In genomic region chr3R:24295556-24296465, dm6 we compare ENCODE assay signal across 4 fruit fly cellular contexts.
TF ChIP-seq lines count a peak whose summit lies in the region.

No protein-coding gene starts in this region.

TF ChIP-seq in whole organism, adult, 20 proteins besides CTCF, POLR2A, EP300 and RAD21 (continued from another document):
- peak; percentile 50 for TF ChIP-seq CG12768 (GFP tag; optimal IDR thresholded peaks at IDR 0.05; lab: Kevin White, UChicago)
- TF ChIP-seq kay (GFP tag; lab: Kevin White, UChicago; ENCODE audit: borderline replicate concordance): peak; percentile 90

TF ChIP-seq in whole organism, embryonic, 481 proteins besides CTCF, POLR2A, EP300 and RAD21 (continued from another document and continues in another):
- peak; percentile 34 for TF ChIP-seq en (GFP tag; optimal IDR thresholded peaks at IDR 0.05; lab: Kevin White, UChicago)
- peak; percentile 76 for TF ChIP-seq Gug (GFP tag; IDR thresholded peaks at IDR 0.05; lab: Robert Waterston, UW)
- no peak for TF ChIP-seq gcm2 (GFP tag; optimal IDR thresholded peaks at IDR 0.05; lab: Kevin White, UChicago)
- TF ChIP-seq bowl (GFP tag; IDR thresholded peaks at IDR 0.05; lab: Robert Waterston, UW): peak; percentile 72; the same call in 1 of the 2 replicates
- peak; percentile 49 for TF ChIP-seq CG10147 (GFP tag; optimal IDR thresholded peaks at IDR 0.05; lab: Kevin White, UChicago)
- no peak for TF ChIP-seq ham (GFP tag; IDR thresholded peaks at IDR 0.05; lab: Robert Waterston, UW)
- TF ChIP-seq Elba2 (GFP tag; optimal IDR thresholded peaks at IDR 0.05; lab: Kevin White, UChicago): no peak
- TF ChIP-seq D19B (GFP tag; optimal IDR thresholded peaks at IDR 0.05; lab: Kevin White, UChicago): peak; percentile 29
- TF ChIP-seq CG13624 (GFP tag; optimal IDR thresholded peaks at IDR 0.05; lab: Kevin White, UChicago): peak; percentile 68
- TF ChIP-seq nom (GFP tag; optimal IDR thresholded peaks at IDR 0.05; lab: Kevin White, UChicago): peak; percentile 91
- peak; percentile 34 for TF ChIP-seq NC2α (GFP tag; optimal IDR thresholded peaks at IDR 0.05; lab: Kevin White, UChicago)
- TF ChIP-seq ab (GFP tag; optimal IDR thresholded peaks at IDR 0.05; lab: Kevin White, UChicago): peak; percentile 39
- peak; percentile 80 for TF ChIP-seq CG12391 (tag; optimal IDR thresholded peaks at IDR 0.05; lab: Kevin White, UChicago)
- TF ChIP-seq CG8290 (GFP tag; optimal IDR thresholded peaks at IDR 0.05; lab: Kevin White, UChicago): peak; percentile 56
- TF ChIP-seq CG8290 (tag; optimal IDR thresholded peaks at IDR 0.05; lab: Kevin White, UChicago): peak in 1 of 2 experiments; percentile 95
- TF ChIP-seq cwo (GFP tag; optimal IDR thresholded peaks at IDR 0.05; lab: Kevin White, UChicago): no peak
- TF ChIP-seq CG30403 (GFP tag; optimal IDR thresholded peaks at IDR 0.05; lab: Kevin White, UChicago): peak; percentile 84
- peak; percentile 33 for TF ChIP-seq CG16863 (GFP tag; optimal IDR thresholded peaks at IDR 0.05; lab: Kevin White, UChicago)
- TF ChIP-seq pho (GFP tag; optimal IDR thresholded peaks at IDR 0.05; lab: Kevin White, UChicago): peak; percentile 59
- peak; percentile 60 for TF ChIP-seq CG15601 (tag; optimal IDR thresholded peaks at IDR 0.05; lab: Kevin White, UChicago)
- peak; percentile 71 for TF ChIP-seq HLH54F (GFP tag; optimal IDR thresholded peaks at IDR 0.05; lab: Kevin White, UChicago)
- TF ChIP-seq sens (GFP tag; lab: Kevin White, UChicago): peak; percentile 96
- TF ChIP-seq fd3F (GFP tag; optimal IDR thresholded peaks at IDR 0.05; lab: Kevin White, UChicago): peak; percentile 79
- no peak for TF ChIP-seq D (optimal IDR thresholded peaks at IDR 0.05; lab: Kevin White, UChicago)
- TF ChIP-seq D (GFP tag; optimal IDR thresholded peaks at IDR 0.05; lab: Kevin White, UChicago): peak; percentile 45
- peak; percentile 46 for TF ChIP-seq CG9609 (GFP tag; optimal IDR thresholded peaks at IDR 0.05; lab: Kevin White, UChicago)
- peak; percentile 82 for TF ChIP-seq CG32532 (GFP tag; IDR thresholded peaks at IDR 0.05; lab: Robert Waterston, UW)
- peak; percentile 86 for TF ChIP-seq dysf (GFP tag; IDR thresholded peaks at IDR 0.05; lab: Robert Waterston, UW)
- peak; percentile 78 for TF ChIP-seq PHDP (tag; optimal IDR thresholded peaks at IDR 0.05; lab: Kevin White, UChicago)
- TF ChIP-seq CG4730 (GFP tag; IDR thresholded peaks at IDR 0.05; lab: Robert Waterston, UW): peak; percentile 76
- TF ChIP-seq CG18476 (GFP tag; optimal IDR thresholded peaks at IDR 0.05; lab: Kevin White, UChicago): peak; percentile 65
- TF ChIP-seq chn (GFP tag; optimal IDR thresholded peaks at IDR 0.05; lab: Kevin White, UChicago): peak; percentile 65
- no peak for TF ChIP-seq CG13123 (GFP tag; optimal IDR thresholded peaks at IDR 0.05; lab: Kevin White, UChicago)
- TF ChIP-seq cato (GFP tag; optimal IDR thresholded peaks at IDR 0.05; lab: Kevin White, UChicago; ENCODE audit: borderline replicate concordance): no peak
- peak; percentile 35 for TF ChIP-seq Dad (GFP tag; optimal IDR thresholded peaks at IDR 0.05; lab: Kevin White, UChicago)
- peak; percentile 32 for TF ChIP-seq CG4424 (GFP tag; optimal IDR thresholded peaks at IDR 0.05; lab: Kevin White, UChicago)
- no peak for TF ChIP-seq CG7271 (tag; optimal IDR thresholded peaks at IDR 0.05; lab: Kevin White, UChicago)
- TF ChIP-seq insv (GFP tag; optimal IDR thresholded peaks at IDR 0.05; lab: Kevin White, UChicago): no peak
- TF ChIP-seq CG15073 (GFP tag; optimal IDR thresholded peaks at IDR 0.05; lab: Kevin White, UChicago): peak; percentile 25
- peak; percentile 38 for TF ChIP-seq kni (GFP tag; optimal IDR thresholded peaks at IDR 0.05; lab: Kevin White, UChicago)
- peak; percentile 74 for TF ChIP-seq CG32772 (GFP tag; IDR thresholded peaks at IDR 0.05; lab: Robert Waterston, UW)
- peak in 1 of 3 experiments; percentile 78 for TF ChIP-seq lola (GFP tag; optimal IDR thresholded peaks at IDR 0.05; lab: Kevin White, UChicago)
- no peak for TF ChIP-seq yki (optimal IDR thresholded peaks at IDR 0.05; lab: Kevin White, UChicago)
- TF ChIP-seq fru (optimal IDR thresholded peaks at IDR 0.05; lab: Kevin White, UChicago): no peak

TF ChIP-seq in whole organism, prepupa, 60 proteins besides CTCF, POLR2A, EP300 and RAD21 (continued from another document):
- TF ChIP-seq CG31627 (GFP tag; optimal IDR thresholded peaks at IDR 0.05; lab: Kevin White, UChicago) (peak; percentile 99), OdsH (GFP tag; optimal IDR thresholded peaks at IDR 0.05; lab: Kevin White, UChicago) (peak; percentile 98), Gug (GFP tag; IDR thresholded peaks at IDR 0.05; lab: Robert Waterston, UW) (peak; percentile 91), acj6 (GFP tag; optimal IDR thresholded peaks at IDR 0.05; lab: Kevin White, UChicago) (peak; percentile 99), fkh (GFP tag; optimal IDR thresholded peaks at IDR 0.05; lab: Kevin White, UChicago) (peak; percentile 69), Sox102F (GFP tag; optimal IDR thresholded peaks at IDR 0.05; lab: Kevin White, UChicago) (peak; percentile 99), CG32006 (GFP tag; optimal IDR thresholded peaks at IDR 0.05; lab: Kevin White, UChicago) (peak; percentile 92), CG16779 (tag; optimal IDR thresholded peaks at IDR 0.05; lab: Kevin White, UChicago) (peak; percentile 88), ss (GFP tag; optimal IDR thresholded peaks at IDR 0.05; lab: Kevin White, UChicago) (peak; percentile 94 to 97), svp (GFP tag; lab: Kevin White, UChicago) (peak; percentile 100), Blimp-1 (GFP tag; optimal IDR thresholded peaks at IDR 0.05; lab: Kevin White, UChicago) (peak; percentile 93), Sox15 (GFP tag; optimal IDR thresholded peaks at IDR 0.05; lab: Kevin White, UChicago) (peak; percentile 95), Sox14 (GFP tag; optimal IDR thresholded peaks at IDR 0.05; lab: Kevin White, UChicago) (peak; percentile 99), Smox (GFP tag; optimal IDR thresholded peaks at IDR 0.05; lab: Kevin White, UChicago) (peak; percentile 99), CG4318 (GFP tag; optimal IDR thresholded peaks at IDR 0.05; lab: Kevin White, UChicago) (peak; percentile 78), fd85E (GFP tag; optimal IDR thresholded peaks at IDR 0.05; lab: Kevin White, UChicago) (peak; percentile 92), fd59A (GFP tag; optimal IDR thresholded peaks at IDR 0.05; lab: Kevin White, UChicago) (peak; percentile 97), dsx (GFP tag; optimal IDR thresholded peaks at IDR 0.05; lab: Kevin White, UChicago; ENCODE audit: poor library complexity, severe bottlenecking) (peak; percentile 96), Lpt (GFP tag; optimal IDR thresholded peaks at IDR 0.05; lab: Kevin White, UChicago) (peak; percentile 89), CG3919 (GFP tag; optimal IDR thresholded peaks at IDR 0.05; lab: Kevin White, UChicago) (peak; percentile 99), net (GFP tag; optimal IDR thresholded peaks at IDR 0.05; lab: Kevin White, UChicago) (peak; percentile 97), Eip93F (GFP tag; optimal IDR thresholded peaks at IDR 0.05; lab: Kevin White, UChicago) (peak; percentile 98), Ets96B (tag; optimal IDR thresholded peaks at IDR 0.05; lab: Kevin White, UChicago) (peak; percentile 97), CG8632 (GFP tag; optimal IDR thresholded peaks at IDR 0.05; lab: Kevin White, UChicago) (peak; percentile 97), CG34406 (GFP tag; optimal IDR thresholded peaks at IDR 0.05; lab: Kevin White, UChicago) (peak; percentile 98), spab (GFP tag; optimal IDR thresholded peaks at IDR 0.05; lab: Kevin White, UChicago) (peak; percentile 96), CG3032 (tag; optimal IDR thresholded peaks at IDR 0.05; lab: Kevin White, UChicago) (peak; percentile 95), eg (GFP tag; IDR thresholded peaks at IDR 0.05; lab: Robert Waterston, UW) (peak; percentile 94), Hr4 (GFP tag; optimal IDR thresholded peaks at IDR 0.05; lab: Kevin White, UChicago) (peak; percentile 90), dac (GFP tag; optimal IDR thresholded peaks at IDR 0.05; lab: Kevin White, UChicago) (peak; percentile 72), pdm3 (GFP tag; optimal IDR thresholded peaks at IDR 0.05; lab: Kevin White, UChicago) (peak; percentile 98), lz (GFP tag; optimal IDR thresholded peaks at IDR 0.05; lab: Kevin White, UChicago) (peak; percentile 99), vri (GFP tag; optimal IDR thresholded peaks at IDR 0.05; lab: Kevin White, UChicago) (peak; percentile 99), CG10669 (GFP tag; optimal IDR thresholded peaks at IDR 0.05; lab: Kevin White, UChicago) (peak; percentile 96), Eip78C (GFP tag; lab: Kevin White, UChicago) (peak; percentile 100), CG6854 (GFP tag; optimal IDR thresholded peaks at IDR 0.05; lab: Kevin White, UChicago) (peak; percentile 87), CG11294 (GFP tag; IDR thresholded peaks at IDR 0.05; lab: Robert Waterston, UW) (peak; percentile 89), CG6808 (GFP tag; optimal IDR thresholded peaks at IDR 0.05; lab: Kevin White, UChicago) (peak; percentile 94), CG11762 (GFP tag; optimal IDR thresholded peaks at IDR 0.05; lab: Kevin White, UChicago; ENCODE audit: insufficient read depth) (peak; percentile 96), Ets21C (GFP tag; optimal IDR thresholded peaks at IDR 0.05; lab: Kevin White, UChicago) (peak; percentile 98), esn (GFP tag; optimal IDR thresholded peaks at IDR 0.05; lab: Kevin White, UChicago) (peak; percentile 99)

TF ChIP-seq in whole organism, wandering third instar larva, 38 proteins besides CTCF, POLR2A, EP300 and RAD21 (continued from another document):
- TF ChIP-seq psq (GFP tag; optimal IDR thresholded peaks at IDR 0.05; lab: Kevin White, UChicago): peak; percentile 98
- TF ChIP-seq dsf (GFP tag; optimal IDR thresholded peaks at IDR 0.05; lab: Kevin White, UChicago; ENCODE audit: borderline replicate concordance): peak; percentile 93
- peak; percentile 97 for TF ChIP-seq CG9705 (GFP tag; optimal IDR thresholded peaks at IDR 0.05; lab: Kevin White, UChicago)
- TF ChIP-seq foxo (GFP tag; optimal IDR thresholded peaks at IDR 0.05; lab: Kevin White, UChicago): peak; percentile 93 to 100
- TF ChIP-seq Sp1 (GFP tag; optimal IDR thresholded peaks at IDR 0.05; lab: Kevin White, UChicago): peak; percentile 98
- peak; percentile 98 for TF ChIP-seq Hr83 (GFP tag; optimal IDR thresholded peaks at IDR 0.05; lab: Kevin White, UChicago; ENCODE audit: poor library complexity, severe bottlenecking)
- TF ChIP-seq rgr (GFP tag; optimal IDR thresholded peaks at IDR 0.05; lab: Kevin White, UChicago): peak; percentile 99
- TF ChIP-seq Mio (GFP tag; optimal IDR thresholded peaks at IDR 0.05; lab: Kevin White, UChicago): peak; percentile 90
- peak; percentile 99 for TF ChIP-seq ey (GFP tag; optimal IDR thresholded peaks at IDR 0.05; lab: Kevin White, UChicago)
- TF ChIP-seq dmrt93B (GFP tag; optimal IDR thresholded peaks at IDR 0.05; lab: Kevin White, UChicago): peak; percentile 97
- TF ChIP-seq CG32264 (GFP tag; optimal IDR thresholded peaks at IDR 0.05; lab: Kevin White, UChicago): peak; percentile 98
- peak; percentile 99 for TF ChIP-seq woc (GFP tag; optimal IDR thresholded peaks at IDR 0.05; lab: Kevin White, UChicago)
- peak; percentile 99 for TF ChIP-seq br (GFP tag; optimal IDR thresholded peaks at IDR 0.05; lab: Kevin White, UChicago)
- no peak for TF ChIP-seq Hr78 (GFP tag; optimal IDR thresholded peaks at IDR 0.05; lab: Kevin White, UChicago)
- peak; percentile 97 for TF ChIP-seq Jra (GFP tag; optimal IDR thresholded peaks at IDR 0.05; lab: Kevin White, UChicago)
- TF ChIP-seq N (GFP tag; optimal IDR thresholded peaks at IDR 0.05; lab: Kevin White, UChicago): no peak
